Worm (Caenorhabditis elegans): ENCODE data around the gene srbc-71.

ce11 chrIV:4236671-4237070 is 10.9 kb upstream of the srbc-71 start:
- TF ChIP-seq egl-5 (tag; optimal IDR thresholded peaks at IDR 0.05) = no peak
- no peak for TF ChIP-seq elt-1 (tag; optimal IDR thresholded peaks at IDR 0.05)
- no peak for TF ChIP-seq lin-39 (tag; optimal IDR thresholded peaks at IDR 0.05)
- TF ChIP-seq nhr-12 (tag; optimal IDR thresholded peaks at IDR 0.05) = no peak

All from whole organism, L3 larva.